Worm (Caenorhabditis elegans) whole organism, young adult: Measurements from ENCODE around the gene srd-54.

Experiments
- lin-26 ChIP-seq: fragments of 200-800 bp; sonication (Bioruptor generic); IDR thresholded peaks from 2 replicates; pipeline ENCODE4 v1.3.6; 2022; ENCODE audit warnings: missing genetic modification reagents, missing genetic modification characterization, missing compliant biosample characterization
- lin-35 ChIP-seq, 3 experiments: fragments of 150-350 bp in 2 of 3; sonication (generic microtip) in 1 of 3; optimal IDR thresholded peaks; 2 replicates each; lab custom pipeline; 2014 to 2018; ENCODE audit warnings: missing biosample characterization in 3 of 3, missing genetic modification characterization in 3 of 3, missing genetic modification reagents in 3 of 3
- madf-6 ChIP-seq: fragments of 200-800 bp; sonication (Bioruptor generic); IDR thresholded peaks from 2 replicates; pipeline ENCODE4 v1.3.6; 2022; ENCODE audit warnings: missing genetic modification reagents, missing genetic modification characterization, missing compliant biosample characterization
- mcd-1 ChIP-seq: fragments of 200-800 bp; sonication (Bioruptor generic); IDR thresholded peaks from 2 replicates; pipeline ENCODE4 v1.3.6; 2022; ENCODE audit warnings: missing genetic modification reagents, missing genetic modification characterization, missing compliant biosample characterization
- nfya-1 ChIP-seq: sonication (generic microtip); optimal IDR thresholded peaks from 2 replicates; lab custom pipeline; 2017; ENCODE audit warnings: antibody characterized with exemption, missing compliant biosample characterization, missing genetic modification characterization, borderline replicate concordance; ENCODE audit not compliant: insufficient read depth
- nfyb-1 ChIP-seq: fragments of 200-800 bp; sonication (Bioruptor generic); IDR thresholded peaks from 2 replicates; pipeline ENCODE4 v1.3.6; 2022; ENCODE audit warnings: missing genetic modification reagents, missing genetic modification characterization, missing compliant biosample characterization
- nhr-179 ChIP-seq: sonication (generic microtip); optimal IDR thresholded peaks from 2 replicates; lab custom pipeline; 2016; ENCODE audit warnings: mild to moderate bottlenecking, missing genetic modification characterization, missing compliant biosample characterization
- nhr-27 ChIP-seq: fragments of 200-800 bp; sonication (Bioruptor generic); optimal IDR thresholded peaks from 2 replicates; lab custom pipeline; 2018; ENCODE audit warnings: mild to moderate bottlenecking, missing genetic modification characterization, moderate library complexity, missing compliant biosample characterization
- pha-4 ChIP-seq: fragments of 150-350 bp; sonication (generic microtip); optimal IDR thresholded peaks from 2 replicates; lab custom pipeline; 2014; ENCODE audit warnings: missing biosample characterization, missing genetic modification reagents, missing genetic modification characterization
- unc-62 ChIP-seq: fragments of 150-350 bp; optimal IDR thresholded peaks from 2 replicates; lab custom pipeline; 2014; ENCODE audit warnings: missing biosample characterization, missing genetic modification reagents, missing genetic modification characterization
- zim-3 ChIP-seq: sonication (generic microtip); optimal IDR thresholded peaks from 2 replicates; lab custom pipeline; 2017; ENCODE audit warnings: mild to moderate bottlenecking, missing genetic modification characterization, moderate library complexity, missing compliant biosample characterization

DNA sequence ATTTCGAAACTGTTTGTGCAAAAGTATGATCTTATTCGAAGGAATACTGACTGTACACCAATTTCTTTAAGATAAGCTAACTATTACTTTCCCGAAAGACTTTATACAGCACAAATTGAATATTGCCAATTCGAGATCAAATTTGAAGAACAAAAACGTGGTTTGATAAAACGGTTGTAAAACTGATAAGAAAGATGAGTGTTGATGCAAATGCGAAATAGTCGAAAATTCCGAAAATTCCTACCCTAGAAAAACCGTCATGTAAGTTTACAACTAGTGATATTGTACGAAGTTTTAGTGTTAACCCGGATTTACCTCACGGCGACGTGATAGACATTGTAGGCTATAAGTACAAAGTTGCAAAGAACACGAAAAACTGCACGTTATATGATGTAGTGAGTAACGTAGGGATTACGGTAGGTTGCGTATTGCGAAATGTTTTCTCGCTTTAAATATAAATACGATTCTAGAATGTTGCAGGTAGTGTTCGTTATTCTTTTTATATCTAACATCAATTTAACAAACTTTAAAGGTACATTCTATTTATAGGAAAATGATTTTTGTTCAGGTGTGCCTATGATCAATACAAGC lies 11.5 kb upstream of the srd-54 start:
- TF ChIP-seq lin-26 (GFP tag; lab: Robert Waterston, UW) (no peak), nhr-27 (tag; lab: Kevin White, UChicago) (no peak), pha-4 (no peak), lin-35 (GFP tag; optimal IDR thresholded peaks at IDR 0.05; lab: Kevin White, UChicago) (no peak), zim-3 (tag; lab: Kevin White, UChicago) (no peak), madf-6 (GFP tag; lab: Robert Waterston, UW) (no peak), unc-62 (no peak), mcd-1 (no peak), nhr-179 (no peak), nfya-1 (no peak), nfyb-1 (GFP tag; lab: Robert Waterston, UW) (no peak)
